Fruit fly (Drosophila melanogaster) whole organism, embryonic: ENCODE results near the gene CG5056.
A peak's percentile ranks its signal among the peaks of the same experiment; 100 is the strongest.

ENCODE experiments used
- ATbp ChIP-seq: fragments of 200-800 bp; sonication (Bioruptor generic); optimal IDR thresholded peaks from 2 replicates; lab custom pipeline; 2017; ENCODE audit warnings: missing biosample characterization, mild to moderate bottlenecking, missing genetic modification characterization, missing genetic modification reagents
- Atf3 ChIP-seq: fragments of 200-800 bp; sonication (Bioruptor generic); optimal IDR thresholded peaks from 3 replicates; lab custom pipeline; 2016; ENCODE audit warnings: missing biosample characterization, missing genetic modification characterization
- B-H2 ChIP-seq: fragments of 200-800 bp; sonication (Bioruptor generic); optimal IDR thresholded peaks from 2 replicates; lab custom pipeline; 2018; ENCODE audit warnings: missing biosample characterization, mild to moderate bottlenecking, missing genetic modification characterization
- Bdp1 ChIP-seq: fragments of 200-800 bp; sonication (Bioruptor generic); optimal IDR thresholded peaks from 3 replicates; lab custom pipeline; 2016; ENCODE audit warnings: missing biosample characterization, missing genetic modification characterization
- CG11247 ChIP-seq: fragments of 200-800 bp; sonication (Bioruptor generic); IDR thresholded peaks from 2 replicates; pipeline ENCODE4 v1.3.6; 2022; ENCODE audit warnings: missing biosample characterization, missing genetic modification characterization
- CG13287 ChIP-seq: fragments of 200-800 bp; sonication (Bioruptor generic); IDR thresholded peaks from 2 replicates; pipeline ENCODE4 v1.3.6; 2022; ENCODE audit warnings: missing biosample characterization, missing genetic modification characterization; ENCODE audit not compliant: partially characterized antibody
- CG13424 ChIP-seq: fragments of 200-800 bp; sonication (Bioruptor generic); optimal IDR thresholded peaks from 2 replicates; lab custom pipeline; 2019; ENCODE audit warnings: missing biosample characterization, mild to moderate bottlenecking, missing genetic modification characterization, moderate library complexity
- CG14050 ChIP-seq: fragments of 200-800 bp; sonication (Bioruptor generic); IDR thresholded peaks from 3 replicates; pipeline ENCODE4 v1.3.6; 2022; ENCODE audit warnings: missing biosample characterization, missing genetic modification characterization
- CG1602 ChIP-seq: fragments of 200-800 bp; sonication (Bioruptor generic); optimal IDR thresholded peaks from 3 replicates; lab custom pipeline; 2016; ENCODE audit warnings: missing biosample characterization, missing genetic modification characterization
- CG1603 ChIP-seq: fragments of 200-800 bp; sonication (Bioruptor generic); optimal IDR thresholded peaks from 2 replicates; lab custom pipeline; 2019; ENCODE audit warnings: missing biosample characterization, mild to moderate bottlenecking, missing genetic modification characterization, moderate library complexity
- CG16815 ChIP-seq: fragments of 200-800 bp; sonication (Bioruptor generic); optimal IDR thresholded peaks from 3 replicates; lab custom pipeline; 2017; ENCODE audit warnings: missing biosample characterization, mild to moderate bottlenecking, missing genetic modification characterization
- CG17612 ChIP-seq: fragments of 200-800 bp; sonication (Bioruptor generic); IDR thresholded peaks from 2 replicates; pipeline ENCODE4 v1.3.6; 2022; ENCODE audit warnings: missing biosample characterization, missing genetic modification characterization
- CG2116 ChIP-seq: fragments of 200-800 bp; sonication (Bioruptor generic); optimal IDR thresholded peaks from 3 replicates; lab custom pipeline; 2018; ENCODE audit warnings: missing biosample characterization, mild to moderate bottlenecking, missing genetic modification characterization
- CG34422 ChIP-seq: fragments of 200-800 bp; sonication (Bioruptor generic); IDR thresholded peaks from 3 replicates; pipeline ENCODE4 v1.3.6; 2022; ENCODE audit warnings: missing biosample characterization, missing genetic modification characterization
- CG9609 ChIP-seq: fragments of 200-800 bp; sonication (Bioruptor generic); optimal IDR thresholded peaks from 3 replicates; lab custom pipeline; 2016; ENCODE audit warnings: missing biosample characterization, missing genetic modification characterization
- CG9817 ChIP-seq: fragments of 200-800 bp; sonication (Bioruptor generic); optimal IDR thresholded peaks from 2 replicates; lab custom pipeline; 2018; ENCODE audit warnings: missing biosample characterization, mild to moderate bottlenecking, missing genetic modification characterization, moderate library complexity
- Dad ChIP-seq: fragments of 200-800 bp; sonication (Bioruptor generic); optimal IDR thresholded peaks from 3 replicates; lab custom pipeline; 2016; ENCODE audit warnings: missing biosample characterization, missing genetic modification characterization
- Dbx ChIP-seq: fragments of 200-800 bp; sonication (Bioruptor generic); IDR thresholded peaks from 3 replicates; pipeline ENCODE4 v1.3.6; 2022; ENCODE audit warnings: missing biosample characterization, missing genetic modification characterization
- Doc2 ChIP-seq: fragments of 200-800 bp; sonication (Bioruptor generic); IDR thresholded peaks from 2 replicates; pipeline ENCODE4 v1.3.6; 2022; ENCODE audit warnings: missing biosample characterization, missing genetic modification characterization
- ERR ChIP-seq: fragments of 200-800 bp; sonication (Bioruptor generic); optimal IDR thresholded peaks from 2 replicates; lab custom pipeline; 2016; ENCODE audit warnings: missing biosample characterization, missing genetic modification characterization
- Elba2 ChIP-seq: fragments of 200-800 bp; sonication (Bioruptor generic); optimal IDR thresholded peaks from 3 replicates; lab custom pipeline; 2016; ENCODE audit warnings: missing biosample characterization, missing genetic modification characterization
- Gug ChIP-seq: fragments of 200-800 bp; sonication (Bioruptor generic); IDR thresholded peaks from 4 replicates; pipeline ENCODE4 v1.3.6; 2022; ENCODE audit warnings: missing biosample characterization, missing genetic modification characterization
- HLHmδ ChIP-seq: fragments of 200-800 bp; sonication (Bioruptor generic); optimal IDR thresholded peaks from 2 replicates; lab custom pipeline; 2018; ENCODE audit warnings: missing biosample characterization, mild to moderate bottlenecking, missing genetic modification characterization, moderate library complexity
- Hr39 ChIP-seq: fragments of >200 bp; optimal IDR thresholded peaks from 2 replicates; lab custom pipeline; 2017
- Hr78 ChIP-seq, 2 experiments: fragments of 200-800 bp in 1 of 2; fragments of >200 bp in 1 of 2; sonication (Bioruptor generic) in 1 of 2; optimal IDR thresholded peaks; 2 replicates each; lab custom pipeline; 2017 to 2019; ENCODE audit warnings: missing biosample characterization in 2 of 2, missing genetic modification characterization in 2 of 2, mild to moderate bottlenecking in 1 of 2, moderate library complexity in 1 of 2
- Jarid2 ChIP-seq: fragments of 200-800 bp; sonication (Bioruptor generic); optimal IDR thresholded peaks from 3 replicates; lab custom pipeline; 2017; ENCODE audit warnings: mild to moderate bottlenecking, missing biosample characterization, missing genetic modification reagents, missing genetic modification characterization
- Lim3 ChIP-seq: fragments of 200-800 bp; sonication (Bioruptor generic); IDR thresholded peaks from 2 replicates; pipeline ENCODE4 v1.3.6; 2022; ENCODE audit warnings: missing biosample characterization, missing genetic modification characterization
- Med ChIP-seq: fragments of 200-800 bp; sonication (Bioruptor generic); peaks from one replicate; lab custom pipeline; 2016; ENCODE audit warnings: missing biosample characterization, missing genetic modification characterization, mild to moderate bottlenecking, inconsistent platforms, moderate library complexity
- Nf-YC ChIP-seq: fragments of 200-800 bp; optimal IDR thresholded peaks from 3 replicates; lab custom pipeline; 2019; ENCODE audit warnings: missing biosample characterization, mild to moderate bottlenecking, missing genetic modification characterization, moderate library complexity
- Opbp ChIP-seq: fragments of 200-800 bp; sonication (Bioruptor generic); IDR thresholded peaks from 3 replicates; pipeline ENCODE4 v1.3.6; 2022; ENCODE audit warnings: missing biosample characterization, missing genetic modification characterization; ENCODE audit not compliant: partially characterized antibody
- Ssrp ChIP-seq: fragments of 200-800 bp; sonication (Bioruptor generic); optimal IDR thresholded peaks from 2 replicates; lab custom pipeline; 2018; ENCODE audit warnings: missing biosample characterization, mild to moderate bottlenecking, missing genetic modification characterization, moderate library complexity
- ap ChIP-seq: fragments of 200-800 bp; sonication (Bioruptor generic); IDR thresholded peaks from 2 replicates; pipeline ENCODE4 v1.3.6; 2022; ENCODE audit warnings: missing biosample characterization, missing genetic modification characterization
- cwo ChIP-seq: fragments of 200-800 bp; sonication (Bioruptor generic); optimal IDR thresholded peaks from 3 replicates; lab custom pipeline; 2017; ENCODE audit warnings: missing biosample characterization, missing genetic modification characterization, mild to moderate bottlenecking, moderate library complexity, missing genetic modification reagents
- ems ChIP-seq: fragments of 200-800 bp; sonication (Bioruptor generic); optimal IDR thresholded peaks from 3 replicates; lab custom pipeline; 2016; ENCODE audit warnings: missing biosample characterization, missing genetic modification characterization
- gem ChIP-seq: fragments of 200-800 bp; sonication (Bioruptor generic); optimal IDR thresholded peaks from 2 replicates; lab custom pipeline; 2019; ENCODE audit warnings: missing biosample characterization, mild to moderate bottlenecking, missing genetic modification characterization, moderate library complexity
- grau ChIP-seq: fragments of 200-800 bp; optimal IDR thresholded peaks from 3 replicates; lab custom pipeline; 2019; ENCODE audit warnings: missing biosample characterization, mild to moderate bottlenecking, missing genetic modification characterization, moderate library complexity
- ham ChIP-seq: fragments of 200-800 bp; sonication (Bioruptor generic); IDR thresholded peaks from 2 replicates; pipeline ENCODE4 v1.3.6; 2022; ENCODE audit warnings: missing biosample characterization, missing genetic modification characterization
- hbn ChIP-seq: fragments of 200-800 bp; sonication (Bioruptor generic); IDR thresholded peaks from 2 replicates; pipeline ENCODE4 v1.3.6; 2022; ENCODE audit warnings: missing biosample characterization, missing genetic modification characterization; ENCODE audit not compliant: partially characterized antibody
- her ChIP-seq: fragments of 200-800 bp; sonication (Bioruptor generic); optimal IDR thresholded peaks from 2 replicates; lab custom pipeline; 2016; ENCODE audit warnings: missing biosample characterization, missing genetic modification characterization
- insv ChIP-seq, 2 experiments: fragments of 200-800 bp; sonication (Bioruptor generic); optimal IDR thresholded peaks; 3 replicates each; lab custom pipeline; 2016 to 2018; ENCODE audit warnings: missing biosample characterization in 2 of 2, missing genetic modification characterization in 2 of 2
- klu ChIP-seq: fragments of 200-800 bp; sonication (Bioruptor generic); IDR thresholded peaks from 2 replicates; pipeline ENCODE4 v1.3.6; 2022; ENCODE audit warnings: missing biosample characterization, missing genetic modification characterization
- nom ChIP-seq: fragments of 200-800 bp; sonication (Bioruptor generic); optimal IDR thresholded peaks from 2 replicates; lab custom pipeline; 2017; ENCODE audit warnings: missing biosample characterization, missing genetic modification characterization, mild to moderate bottlenecking, moderate library complexity, missing genetic modification reagents
- peb ChIP-seq: fragments of 200-800 bp; sonication (Bioruptor generic); IDR thresholded peaks from 2 replicates; pipeline ENCODE4 v1.3.6; 2022; ENCODE audit warnings: missing biosample characterization, missing genetic modification characterization
- pita ChIP-seq: fragments of 200-800 bp; sonication (Bioruptor generic); optimal IDR thresholded peaks from 2 replicates; lab custom pipeline; 2017; ENCODE audit warnings: missing biosample characterization, mild to moderate bottlenecking, missing genetic modification characterization
- seq ChIP-seq: fragments of 200-800 bp; sonication (Bioruptor generic); IDR thresholded peaks from 2 replicates; pipeline ENCODE4 v1.3.6; 2022; ENCODE audit warnings: missing biosample characterization, missing genetic modification characterization
- sisA ChIP-seq: fragments of 200-800 bp; sonication (Bioruptor generic); IDR thresholded peaks from 2 replicates; pipeline ENCODE4 v1.3.6; 2022; ENCODE audit warnings: missing biosample characterization, missing genetic modification characterization
- so ChIP-seq: fragments of 200-800 bp; sonication (Bioruptor generic); IDR thresholded peaks from 3 replicates; pipeline ENCODE4 v1.3.6; 2022; ENCODE audit warnings: missing biosample characterization, missing genetic modification characterization
- sqz ChIP-seq: fragments of 200-800 bp; sonication (Bioruptor generic); optimal IDR thresholded peaks from 3 replicates; lab custom pipeline; 2018; ENCODE audit warnings: missing biosample characterization, mild to moderate bottlenecking, missing genetic modification characterization
- stc ChIP-seq: fragments of 200-800 bp; sonication (Bioruptor generic); IDR thresholded peaks from 2 replicates; pipeline ENCODE4 v1.3.6; 2022; ENCODE audit warnings: missing biosample characterization, missing genetic modification characterization

The CG5056 gene

dm6 chr2L:10375464-10376236 is 9.2 kb downstream of the CG5056 start, which contains the start of the genes CG33303 and dpr19 (continued):
- TF ChIP-seq nom (GFP tag; lab: Kevin White, UChicago) (peak; percentile 32), Opbp (GFP tag; lab: Robert Waterston, UW) (no peak), CG1603 (tag; lab: Kevin White, UChicago) (peak; percentile 16), gem (peak; percentile 92), Hr39 (lab: Kevin White, UChicago) (no peak), CG9609 (GFP tag; lab: Kevin White, UChicago) (no peak), hbn (GFP tag; lab: Robert Waterston, UW) (no peak), CG13424 (peak; percentile 89), stc (GFP tag; lab: Robert Waterston, UW) (peak; percentile 74), Bdp1 (no peak), klu (no peak), CG1602 (peak; percentile 52), Ssrp (tag; lab: Kevin White, UChicago) (peak; percentile 77), peb (no peak), her (GFP tag; lab: Kevin White, UChicago) (no peak), Gug (GFP tag; lab: Robert Waterston, UW) (no peak), CG13287 (GFP tag; lab: Robert Waterston, UW) (peak; percentile 35; the same call in 1 of the 2 replicates), CG34422 (GFP tag; lab: Robert Waterston, UW) (peak; percentile 87; the same call in 2 of the 3 replicates), CG2116 (GFP tag; lab: Kevin White, UChicago) (peak; percentile 55), CG16815 (no peak), ATbp (peak; percentile 71), CG17612 (GFP tag; lab: Robert Waterston, UW) (no peak), ham (no peak), CG14050 (no peak; the same call in 2 of the 3 replicates), so (GFP tag; lab: Robert Waterston, UW) (0 out of 3 replicates have a peak, but pooled peaks have one; percentile 7), Dbx (GFP tag; lab: Robert Waterston, UW) (peak; percentile 65; the same call in 2 of the 3 replicates), Jarid2 (no peak), sisA (GFP tag; lab: Robert Waterston, UW) (0 out of 2 replicates have a peak, but pooled peaks have one; percentile 27), Nf-YC (tag; lab: Kevin White, UChicago) (peak; percentile 79), seq (GFP tag; lab: Robert Waterston, UW) (0 out of 2 replicates have a peak, but pooled peaks have one; percentile 7), CG11247 (GFP tag; lab: Robert Waterston, UW) (0 out of 2 replicates have a peak, but pooled peaks have one; percentile 29), Hr78 (GFP tag; optimal IDR thresholded peaks at IDR 0.05; lab: Kevin White, UChicago) (no peak), ERR (no peak), grau (tag; lab: Kevin White, UChicago) (peak; percentile 85), Lim3 (GFP tag; lab: Robert Waterston, UW) (no peak), CG9817 (tag; lab: Kevin White, UChicago) (peak; percentile 59), sqz (GFP tag; lab: Kevin White, UChicago) (no peak), pita (GFP tag; lab: Kevin White, UChicago) (no peak), Doc2 (GFP tag; lab: Robert Waterston, UW) (no peak), ems (GFP tag; lab: Kevin White, UChicago) (no peak), Dad (no peak), HLHmδ (no peak), insv (GFP tag; optimal IDR thresholded peaks at IDR 0.05; lab: Kevin White, UChicago) (peak in 1 of 2 experiments; percentile 30), ap (GFP tag; lab: Robert Waterston, UW) (peak; percentile 67), Elba2 (GFP tag; lab: Kevin White, UChicago) (no peak), Atf3 (GFP tag; lab: Kevin White, UChicago) (no peak), B-H2 (GFP tag; lab: Kevin White, UChicago) (peak; percentile 68), cwo (peak; percentile 62), Med (GFP tag; lab: Kevin White, UChicago) (peak; percentile 68)
